Worm (Caenorhabditis elegans) whole organism, late embryonic: ENCODE results near the gene gid-7.

Experiments used
- ceh-14 ChIP-seq: sonication (generic microtip); optimal IDR thresholded peaks from 2 replicates; lab custom pipeline; 2016; ENCODE audit warnings: missing genotype, missing genetic modification characterization, missing compliant biosample characterization
- ceh-6 ChIP-seq: fragments of 200-800 bp; sonication (Bioruptor generic); optimal IDR thresholded peaks from 2 replicates; lab custom pipeline; 2018; ENCODE audit warnings: mild to moderate bottlenecking, missing genetic modification characterization, missing compliant biosample characterization
- ceh-9 ChIP-seq: sonication (generic microtip); optimal IDR thresholded peaks from 2 replicates; lab custom pipeline; 2016; ENCODE audit warnings: mild to moderate bottlenecking, missing genetic modification characterization, inconsistent platforms, missing compliant biosample characterization
- ets-4 ChIP-seq: sonication (generic microtip); optimal IDR thresholded peaks from 2 replicates; lab custom pipeline; 2016; ENCODE audit warnings: missing genetic modification characterization, missing compliant biosample characterization
- gmeb-2 ChIP-seq: sonication (generic microtip); optimal IDR thresholded peaks from 2 replicates; lab custom pipeline; 2016; ENCODE audit warnings: missing genetic modification characterization, inconsistent platforms, missing compliant biosample characterization
- hlh-6 ChIP-seq: sonication (generic microtip); optimal IDR thresholded peaks from 2 replicates; lab custom pipeline; 2016; ENCODE audit warnings: missing genotype, missing genetic modification characterization, missing compliant biosample characterization
- lim-6 ChIP-seq: sonication (generic microtip); optimal IDR thresholded peaks from 2 replicates; lab custom pipeline; 2016; ENCODE audit warnings: missing genetic modification characterization, missing compliant biosample characterization
- madf-2 ChIP-seq: sonication (generic microtip); optimal IDR thresholded peaks from 2 replicates; lab custom pipeline; 2017; ENCODE audit warnings: missing genetic modification characterization, missing compliant biosample characterization
- nhr-232 ChIP-seq: sonication (generic microtip); optimal IDR thresholded peaks from 2 replicates; lab custom pipeline; 2016; ENCODE audit warnings: missing genetic modification characterization, missing compliant biosample characterization
- odd-2 ChIP-seq: sonication (generic microtip); optimal IDR thresholded peaks from 2 replicates; lab custom pipeline; 2017; ENCODE audit warnings: antibody characterized with exemption, mild to moderate bottlenecking, missing genetic modification characterization, missing compliant biosample characterization
- pag-3 ChIP-seq: sonication (generic microtip); optimal IDR thresholded peaks from 2 replicates; lab custom pipeline; 2016; ENCODE audit warnings: missing compliant biosample characterization, missing genetic modification characterization, borderline replicate concordance
- pha-4 ChIP-seq: fragments of 150-350 bp; optimal IDR thresholded peaks from 2 replicates; lab custom pipeline; 2018; ENCODE audit warnings: missing biosample characterization, missing genetic modification reagents, missing genetic modification characterization
- unc-86 ChIP-seq: sonication (generic microtip); optimal IDR thresholded peaks from 2 replicates; lab custom pipeline; 2016; ENCODE audit warnings: missing genetic modification characterization, missing compliant biosample characterization

- no peak for TF ChIP-seq ceh-9
- TF ChIP-seq pag-3 (tag; lab: Kevin White, UChicago), result no peak
- no peak for TF ChIP-seq pha-4 (tag; lab: Kevin White, UChicago)
- no peak for TF ChIP-seq odd-2 (tag; lab: Kevin White, UChicago)
- TF ChIP-seq gmeb-2 (tag; lab: Kevin White, UChicago), result no peak
- TF ChIP-seq hlh-6 (tag; lab: Kevin White, UChicago), result no peak
- no peak for TF ChIP-seq nhr-232
- TF ChIP-seq ceh-14, result no peak
- TF ChIP-seq ceh-6 (GFP tag; lab: Kevin White, UChicago), result no peak
- no peak for TF ChIP-seq madf-2 (tag; lab: Kevin White, UChicago)
- TF ChIP-seq ets-4 (tag; lab: Kevin White, UChicago), result no peak
- TF ChIP-seq lim-6 (tag; lab: Kevin White, UChicago), result no peak
- TF ChIP-seq unc-86, result no peak
Measured at ce11 chrV:3759419-3759915, 2.6 kb upstream of the gid-7 start, which contains the start of gene chk-1.
